Worm (Caenorhabditis elegans): ENCODE data around the gene gfi-3.

The gfi-3 gene

DNA sequence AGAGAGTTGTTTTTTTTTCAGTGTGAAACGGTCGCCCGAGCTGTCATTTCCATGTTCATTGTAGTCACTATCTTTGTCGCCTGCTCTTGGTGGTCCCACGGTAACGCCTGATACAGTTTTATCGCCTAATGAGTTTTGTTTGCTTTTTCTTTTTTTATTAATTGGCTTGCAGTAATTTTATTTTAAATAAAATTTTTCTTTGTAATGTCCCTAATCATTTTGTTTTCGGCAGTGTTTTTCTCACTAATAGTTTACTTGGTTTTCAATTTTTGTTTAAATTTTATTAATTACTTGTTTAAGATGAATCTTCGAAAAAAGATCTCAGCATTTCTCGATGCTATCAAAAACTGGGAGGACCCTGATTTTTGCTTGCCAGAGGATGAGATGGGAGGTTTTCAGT is 14.8 kb upstream of the gfi-3 start, which contains the start of gene M163.22:
TSS of gene M163.22 (plus strand) at position 301 of the 400 bp plus-strand sequence.
- TF ChIP-seq daf-16 (GFP tag; optimal IDR thresholded peaks at IDR 0.05) (no peak), daf-16 (tag; optimal IDR thresholded peaks at IDR 0.05) (no peak), mxl-3 (GFP tag; optimal IDR thresholded peaks at IDR 0.05) (no peak), gei-8 (GFP tag; optimal IDR thresholded peaks at IDR 0.05) (no peak), F10B5.3 (tag; optimal IDR thresholded peaks at IDR 0.05) (no peak), lim-7 (GFP tag; IDR thresholded peaks at IDR 0.05) (no peak), nhr-11 (tag; optimal IDR thresholded peaks at IDR 0.05) (no peak), hlh-30 (tag; optimal IDR thresholded peaks at IDR 0.05; ENCODE audit: insufficient read depth) (no peak), mes-2 (tag; optimal IDR thresholded peaks at IDR 0.05; ENCODE audit: poor library complexity, severe bottlenecking) (no peak), mxl-2 (GFP tag; conservative IDR thresholded peaks at IDR 0.05) (no peak), tra-1 (GFP tag; IDR thresholded peaks at IDR 0.05) (no peak), madf-5 (GFP tag; IDR thresholded peaks at IDR 0.05) (no peak), pha-4 (GFP tag; IDR thresholded peaks at IDR 0.05) (no peak), pha-4 (tag; optimal IDR thresholded peaks at IDR 0.05) (no peak), snpc-1.2 (GFP tag; IDR thresholded peaks at IDR 0.05) (no peak), ztf-11 (tag; optimal IDR thresholded peaks at IDR 0.05) (no peak), fkh-10 (GFP tag; optimal IDR thresholded peaks at IDR 0.05) (no peak)

ce11 chrX:14466532-14466931 is 13.8 kb upstream of the gfi-3 start, which contains the start of gene M163.21:
M163.21 (plus strand) TSS chrX:14466832.
- TF ChIP-seq hmg-1.1 (GFP tag; IDR thresholded peaks at IDR 0.05), result no peak
- no peak for TF ChIP-seq zip-2 (tag; optimal IDR thresholded peaks at IDR 0.05)
- TF ChIP-seq cey-2 (tag; optimal IDR thresholded peaks at IDR 0.05; ENCODE audit: borderline replicate concordance, insufficient read depth), result no peak
- TF ChIP-seq Y5F2A.4 (GFP tag; optimal IDR thresholded peaks at IDR 0.05), result no peak
- TF ChIP-seq nhr-111 (GFP tag; optimal IDR thresholded peaks at IDR 0.05), result no peak
- TF ChIP-seq madf-9 (GFP tag; conservative IDR thresholded peaks at IDR 0.05), result no peak
- TF ChIP-seq lir-3 (tag; optimal IDR thresholded peaks at IDR 0.05), result no peak
- no peak for TF ChIP-seq hif-1 (tag; optimal IDR thresholded peaks at IDR 0.05)
- TF ChIP-seq nhr-237 (tag; optimal IDR thresholded peaks at IDR 0.05), result no peak

- TF ChIP-seq F37D6.2 (tag; optimal IDR thresholded peaks at IDR 0.05), result no peak
- no peak for TF ChIP-seq nhr-111 (GFP tag; optimal IDR thresholded peaks at IDR 0.05)
- no peak for TF ChIP-seq dmd-6 (GFP tag; IDR thresholded peaks at IDR 0.05)
- no peak for TF ChIP-seq lin-29 (GFP tag; IDR thresholded peaks at IDR 0.05)
- TF ChIP-seq lim-7 (GFP tag; IDR thresholded peaks at IDR 0.05), result no peak
- no peak for TF ChIP-seq T20F7.1 (GFP tag; optimal IDR thresholded peaks at IDR 0.05)
Measured at ce11 chrX:14469284-14469683, 11.1 kb upstream of the gfi-3 start, which contains the start of gene M163.9. M163.9 (plus strand) TSS chrX:14469584.

DNA sequence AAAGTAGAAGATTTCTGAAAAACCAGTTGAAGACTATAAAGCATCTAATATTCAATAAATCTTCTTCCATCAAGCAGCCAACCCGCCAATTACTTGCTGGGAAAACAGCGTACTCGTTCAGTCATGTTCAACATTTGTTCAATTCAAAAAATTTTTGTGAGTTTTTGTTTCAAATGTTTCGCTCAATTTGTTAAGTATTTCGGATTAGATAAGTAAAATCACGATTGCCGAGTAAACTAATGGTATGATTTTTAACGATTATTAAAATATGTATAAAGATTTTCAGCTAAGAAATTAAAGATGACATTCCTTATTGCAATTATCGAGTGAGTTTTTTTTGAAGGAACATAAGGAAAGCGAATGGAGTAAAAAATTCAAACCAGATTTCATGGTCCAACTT is 9.7 kb upstream of the gfi-3 start, which contains the start of gene M163.10:
TSS of gene M163.10 (plus strand) at position 301 of the 400 bp plus-strand sequence.
- TF ChIP-seq ztf-7 (tag; optimal IDR thresholded peaks at IDR 0.05) (no peak), madf-5 (GFP tag; IDR thresholded peaks at IDR 0.05) (no peak), mxl-3 (GFP tag; optimal IDR thresholded peaks at IDR 0.05) (no peak), nhr-77 (tag; optimal IDR thresholded peaks at IDR 0.05) (no peak), unc-62 (GFP tag; optimal IDR thresholded peaks at IDR 0.05 in 1 of 2) (no peak), unc-62 (tag; optimal IDR thresholded peaks at IDR 0.05) (no peak), rbr-2 (tag; optimal IDR thresholded peaks at IDR 0.05) (no peak), pha-4 (GFP tag; IDR thresholded peaks at IDR 0.05) (no peak), pha-4 (tag; optimal IDR thresholded peaks at IDR 0.05) (no peak), daf-12 (tag; optimal IDR thresholded peaks at IDR 0.05) (no peak), T26A8.4 (GFP tag; IDR thresholded peaks at IDR 0.05) (no peak), nhr-42 (GFP tag; IDR thresholded peaks at IDR 0.05) (no peak), snpc-4 (tag; optimal IDR thresholded peaks at IDR 0.05) (no peak), nhr-48 (tag; optimal IDR thresholded peaks at IDR 0.05) (no peak), mep-1 (tag; optimal IDR thresholded peaks at IDR 0.05) (no peak)

Measured in whole organism, L4 larva.